Worm (Caenorhabditis elegans): ENCODE results near the gene F14H12.2.
A peak's percentile ranks its signal among the peaks of the same experiment; 100 is the strongest.

The F14H12.2 gene

ce11 chrX:4377689-4378088 lies 27.4 kb downstream of the F14H12.2 start, which contains the start of gene R160.12:
Gene R160.12 (minus strand): TSS chrX:4377789.
- TF ChIP-seq pax-3 (tag; optimal IDR thresholded peaks at IDR 0.05), result no peak
- no peak for TF ChIP-seq aha-1 (tag; optimal IDR thresholded peaks at IDR 0.05)
- no peak for TF ChIP-seq lin-39 (tag; optimal IDR thresholded peaks at IDR 0.05)
- no peak for TF ChIP-seq snu-23 (GFP tag; optimal IDR thresholded peaks at IDR 0.05)
- TF ChIP-seq mdl-1 (tag; optimal IDR thresholded peaks at IDR 0.05), result no peak
- TF ChIP-seq C34B4.2 (tag; optimal IDR thresholded peaks at IDR 0.05), result no peak
- TF ChIP-seq C16A3.4 (tag; optimal IDR thresholded peaks at IDR 0.05), result no peak
- no peak for TF ChIP-seq nhr-90 (tag; optimal IDR thresholded peaks at IDR 0.05; ENCODE audit: poor library complexity)
- TF ChIP-seq lin-13 (GFP tag; optimal IDR thresholded peaks at IDR 0.05), result no peak
- TF ChIP-seq sup-37 (GFP tag; optimal IDR thresholded peaks at IDR 0.05), result no peak
- TF ChIP-seq fkh-10 (GFP tag; optimal IDR thresholded peaks at IDR 0.05), result no peak
- no peak for TF ChIP-seq lin-35 (GFP tag; optimal IDR thresholded peaks at IDR 0.05)
- TF ChIP-seq tlp-1 (tag; optimal IDR thresholded peaks at IDR 0.05), result no peak
- TF ChIP-seq C04F5.9 (tag; optimal IDR thresholded peaks at IDR 0.05), result no peak

- TF ChIP-seq ztf-4 (tag; optimal IDR thresholded peaks at IDR 0.05), result no peak
- TF ChIP-seq ceh-8 (GFP tag; optimal IDR thresholded peaks at IDR 0.05), result peak; percentile 40
- TF ChIP-seq nhr-85 (tag), result peak; percentile 32
Observed at ce11 chrX:4383316-4383936, 33.1 kb downstream of the F14H12.2 start, which contains the start of gene lst-2. Gene lst-2 (minus strand): TSS chrX:4383366.

ce11 chrX:4386493-4386892 lies 36.2 kb downstream of the F14H12.2 start:
- TF ChIP-seq nhr-47 (tag; optimal IDR thresholded peaks at IDR 0.05) (peak; percentile 3), snpc-4 (tag; optimal IDR thresholded peaks at IDR 0.05) (no peak), sup-37 (GFP tag; optimal IDR thresholded peaks at IDR 0.05) (no peak), elt-2 (tag; optimal IDR thresholded peaks at IDR 0.05) (no peak), ceh-90 (tag; optimal IDR thresholded peaks at IDR 0.05) (no peak), ets-5 (GFP tag; IDR thresholded peaks at IDR 0.05) (no peak), lin-14 (GFP tag; optimal IDR thresholded peaks at IDR 0.05) (peak; percentile 59), F16B12.6 (tag; optimal IDR thresholded peaks at IDR 0.05) (no peak), mep-1 (tag; optimal IDR thresholded peaks at IDR 0.05) (peak; percentile 21), blmp-1 (tag; optimal IDR thresholded peaks at IDR 0.05) (peak; percentile 4), unc-130 (tag; optimal IDR thresholded peaks at IDR 0.05) (peak; percentile 8), jun-1 (tag; optimal IDR thresholded peaks at IDR 0.05) (no peak), aha-1 (tag; optimal IDR thresholded peaks at IDR 0.05) (no peak), dsc-1 (tag; optimal IDR thresholded peaks at IDR 0.05) (no peak), nhr-11 (tag; optimal IDR thresholded peaks at IDR 0.05) (no peak), efl-1 (optimal IDR thresholded peaks at IDR 0.05) (no peak), efl-1 (GFP tag; optimal IDR thresholded peaks at IDR 0.05 in 1 of 2) (no peak), lin-35 (GFP tag; optimal IDR thresholded peaks at IDR 0.05) (peak in 1 of 2 experiments; percentile 51), pax-3 (tag; optimal IDR thresholded peaks at IDR 0.05) (no peak), xbp-1 (tag; optimal IDR thresholded peaks at IDR 0.05) (no peak), pqm-1 (tag; optimal IDR thresholded peaks at IDR 0.05) (no peak), fkh-4 (tag; optimal IDR thresholded peaks at IDR 0.05; ENCODE audit: borderline replicate concordance) (no peak), nhr-85 (tag) (peak; percentile 76), elt-3 (tag; optimal IDR thresholded peaks at IDR 0.05) (peak in 1 of 6 experiments; percentile 13), snu-23 (GFP tag; optimal IDR thresholded peaks at IDR 0.05) (peak; percentile 54), nhr-19 (GFP tag; conservative IDR thresholded peaks at IDR 0.05) (no peak), nhr-20 (tag; optimal IDR thresholded peaks at IDR 0.05) (peak; percentile 61), pag-3 (tag; optimal IDR thresholded peaks at IDR 0.05; ENCODE audit: borderline replicate concordance, insufficient read depth) (no peak), nhr-71 (tag; optimal IDR thresholded peaks at IDR 0.05) (peak; percentile 51), C16A3.4 (tag; optimal IDR thresholded peaks at IDR 0.05) (peak; percentile 1)

Data from whole organism, L1 larva.